Fruit fly (Drosophila melanogaster) whole organism, embryonic: ENCODE results near the gene Grl36a.

Experiments
- Ada2b ChIP-seq: fragments of 200-800 bp; sonication (Bioruptor generic); IDR thresholded peaks from 2 replicates; pipeline ENCODE4 v1.3.6; 2022; ENCODE audit warnings: missing biosample characterization, missing genetic modification characterization
- Atf6 ChIP-seq: fragments of 200-800 bp; sonication (Bioruptor generic); IDR thresholded peaks from 2 replicates; pipeline ENCODE4 v1.3.6; 2022; ENCODE audit warnings: missing biosample characterization, missing genetic modification characterization
- Bdp1 ChIP-seq: fragments of 200-800 bp; sonication (Bioruptor generic); optimal IDR thresholded peaks from 3 replicates; lab custom pipeline; 2016; ENCODE audit warnings: missing biosample characterization, missing genetic modification characterization
- CG1024 ChIP-seq: fragments of 200-800 bp; sonication (Bioruptor generic); IDR thresholded peaks from 2 replicates; pipeline ENCODE4 v1.3.6; 2022; ENCODE audit warnings: missing biosample characterization, missing genetic modification characterization
- CG11723 ChIP-seq: fragments of 200-800 bp; sonication (Bioruptor generic); optimal IDR thresholded peaks from 2 replicates; lab custom pipeline; 2017; ENCODE audit warnings: missing biosample characterization, mild to moderate bottlenecking, missing genetic modification characterization
- CG12219 ChIP-seq: fragments of 200-800 bp; sonication (Bioruptor generic); optimal IDR thresholded peaks from 3 replicates; lab custom pipeline; 2018; ENCODE audit warnings: missing biosample characterization, mild to moderate bottlenecking, missing genetic modification characterization
- CG13775 ChIP-seq: fragments of 200-800 bp; sonication (Bioruptor generic); optimal IDR thresholded peaks from 3 replicates; lab custom pipeline; 2017; ENCODE audit warnings: missing biosample characterization, mild to moderate bottlenecking, missing genetic modification characterization
- CG14441 ChIP-seq: fragments of 200-800 bp; sonication (Bioruptor generic); IDR thresholded peaks from 2 replicates; pipeline ENCODE4 v1.3.6; 2022; ENCODE audit warnings: missing biosample characterization, missing genetic modification characterization
- CG16779 ChIP-seq: fragments of 200-800 bp; sonication (Bioruptor generic); IDR thresholded peaks from 2 replicates; pipeline ENCODE4 v1.3.6; 2022; ENCODE audit warnings: missing biosample characterization, missing genetic modification characterization
- CG17802 ChIP-seq: fragments of 200-800 bp; sonication (Bioruptor generic); optimal IDR thresholded peaks from 2 replicates; lab custom pipeline; 2018; ENCODE audit warnings: missing biosample characterization, mild to moderate bottlenecking, missing genetic modification characterization, moderate library complexity
- CG18476 ChIP-seq: fragments of 200-800 bp; sonication (Bioruptor generic); optimal IDR thresholded peaks from 2 replicates; lab custom pipeline; 2016; ENCODE audit warnings: missing biosample characterization, mild to moderate bottlenecking, missing genetic modification characterization
- CG18599 ChIP-seq: fragments of 200-800 bp; sonication (Bioruptor generic); optimal IDR thresholded peaks from 3 replicates; lab custom pipeline; 2017; ENCODE audit warnings: missing biosample characterization, missing genetic modification characterization, mild to moderate bottlenecking, moderate library complexity, missing genetic modification reagents
- CG2202 ChIP-seq: fragments of 200-800 bp; sonication (Bioruptor generic); optimal IDR thresholded peaks from 2 replicates; lab custom pipeline; 2018; ENCODE audit warnings: missing biosample characterization, mild to moderate bottlenecking, missing genetic modification characterization
- CG2875 ChIP-seq: fragments of 200-800 bp; sonication (Bioruptor generic); optimal IDR thresholded peaks from 2 replicates; lab custom pipeline; 2017; ENCODE audit warnings: missing biosample characterization, mild to moderate bottlenecking, missing genetic modification characterization, missing genetic modification reagents
- CG30431 ChIP-seq: fragments of 200-800 bp; sonication (Bioruptor generic); optimal IDR thresholded peaks from 2 replicates; lab custom pipeline; 2017; ENCODE audit warnings: missing biosample characterization, missing genetic modification characterization
- CG43689 ChIP-seq: fragments of 200-800 bp; sonication (Bioruptor generic); IDR thresholded peaks from 2 replicates; pipeline ENCODE4 v1.3.6; 2022; ENCODE audit warnings: missing biosample characterization, missing genetic modification characterization
- CG6791 ChIP-seq: fragments of 200-800 bp; sonication (Bioruptor generic); IDR thresholded peaks from 3 replicates; pipeline ENCODE4 v1.3.6; 2022; ENCODE audit warnings: missing biosample characterization, missing genetic modification characterization; ENCODE audit not compliant: partially characterized antibody
- CG9727 ChIP-seq: fragments of 200-800 bp; sonication (Bioruptor generic); optimal IDR thresholded peaks from 3 replicates; lab custom pipeline; 2017; ENCODE audit warnings: missing biosample characterization, mild to moderate bottlenecking, missing genetic modification characterization
- CG9817 ChIP-seq: fragments of 200-800 bp; sonication (Bioruptor generic); optimal IDR thresholded peaks from 2 replicates; lab custom pipeline; 2018; ENCODE audit warnings: missing biosample characterization, mild to moderate bottlenecking, missing genetic modification characterization, moderate library complexity
- Dad ChIP-seq: fragments of 200-800 bp; sonication (Bioruptor generic); optimal IDR thresholded peaks from 3 replicates; lab custom pipeline; 2016; ENCODE audit warnings: missing biosample characterization, missing genetic modification characterization
- Deaf1 ChIP-seq: fragments of 200-800 bp; optimal IDR thresholded peaks from 3 replicates; lab custom pipeline; 2019; ENCODE audit warnings: missing biosample characterization, mild to moderate bottlenecking, missing genetic modification characterization, moderate library complexity
- Dip3 ChIP-seq: fragments of 200-800 bp; sonication (Bioruptor generic); optimal IDR thresholded peaks from 3 replicates; lab custom pipeline; 2016; ENCODE audit warnings: missing biosample characterization, missing genetic modification characterization
- Doc2 ChIP-seq: fragments of 200-800 bp; sonication (Bioruptor generic); IDR thresholded peaks from 2 replicates; pipeline ENCODE4 v1.3.6; 2022; ENCODE audit warnings: missing biosample characterization, missing genetic modification characterization
- Dref ChIP-seq: fragments of 200-800 bp; sonication (Bioruptor generic); IDR thresholded peaks from 2 replicates; pipeline ENCODE4 v1.3.6; 2022; ENCODE audit warnings: missing biosample characterization, missing genetic modification characterization
- HHEX ChIP-seq: fragments of 200-800 bp; sonication (Bioruptor generic); optimal IDR thresholded peaks from 3 replicates; lab custom pipeline; 2017; ENCODE audit warnings: missing biosample characterization, mild to moderate bottlenecking, missing genetic modification characterization, missing genetic modification reagents
- Hr78 ChIP-seq, 2 experiments: fragments of 200-800 bp in 1 of 2; fragments of >200 bp in 1 of 2; sonication (Bioruptor generic) in 1 of 2; optimal IDR thresholded peaks; 2 replicates each; lab custom pipeline; 2017 to 2019; ENCODE audit warnings: missing biosample characterization in 2 of 2, missing genetic modification characterization in 2 of 2, mild to moderate bottlenecking in 1 of 2, moderate library complexity in 1 of 2
- Jarid2 ChIP-seq: fragments of 200-800 bp; sonication (Bioruptor generic); optimal IDR thresholded peaks from 3 replicates; lab custom pipeline; 2017; ENCODE audit warnings: mild to moderate bottlenecking, missing biosample characterization, missing genetic modification reagents, missing genetic modification characterization
- MESR4 ChIP-seq: fragments of 200-800 bp; sonication (Bioruptor generic); optimal IDR thresholded peaks from 2 replicates; lab custom pipeline; 2018; ENCODE audit warnings: missing biosample characterization, mild to moderate bottlenecking, missing genetic modification characterization, moderate library complexity
- Sry-β ChIP-seq: fragments of 200-800 bp; sonication (Bioruptor generic); optimal IDR thresholded peaks from 2 replicates; lab custom pipeline; 2018; ENCODE audit warnings: missing biosample characterization, mild to moderate bottlenecking, missing genetic modification characterization, moderate library complexity
- Taf1 ChIP-seq: fragments of 200-800 bp; sonication (Bioruptor generic); IDR thresholded peaks from 2 replicates; pipeline ENCODE4 v1.3.6; 2022; ENCODE audit warnings: missing biosample characterization, missing genetic modification characterization
- Vsx1 ChIP-seq: fragments of 200-800 bp; sonication (Bioruptor generic); optimal IDR thresholded peaks from 2 replicates; lab custom pipeline; 2017; ENCODE audit warnings: missing biosample characterization, mild to moderate bottlenecking, missing genetic modification characterization, missing genetic modification reagents
- al ChIP-seq: fragments of 200-800 bp; sonication (Bioruptor generic); IDR thresholded peaks from 2 replicates; pipeline ENCODE4 v1.3.6; 2022; ENCODE audit warnings: missing biosample characterization, missing genetic modification characterization
- ase ChIP-seq: fragments of 200-800 bp; sonication (Bioruptor generic); IDR thresholded peaks from 3 replicates; pipeline ENCODE4 v1.3.6; 2022; ENCODE audit warnings: missing biosample characterization, missing genetic modification characterization
- ash1 ChIP-seq: fragments of 200-800 bp; sonication (Bioruptor generic); optimal IDR thresholded peaks from 2 replicates; lab custom pipeline; 2018; ENCODE audit warnings: missing biosample characterization, mild to moderate bottlenecking, missing genetic modification characterization
- az2 ChIP-seq: fragments of 200-800 bp; sonication (Bioruptor generic); optimal IDR thresholded peaks from 3 replicates; lab custom pipeline; 2016; ENCODE audit warnings: missing biosample characterization, missing genetic modification characterization
- cwo ChIP-seq: fragments of 200-800 bp; sonication (Bioruptor generic); optimal IDR thresholded peaks from 3 replicates; lab custom pipeline; 2017; ENCODE audit warnings: missing biosample characterization, missing genetic modification characterization, mild to moderate bottlenecking, moderate library complexity, missing genetic modification reagents
- dmrt11E ChIP-seq: fragments of 200-800 bp; sonication (Bioruptor generic); optimal IDR thresholded peaks from 3 replicates; lab custom pipeline; 2018; ENCODE audit warnings: missing biosample characterization, mild to moderate bottlenecking, missing genetic modification characterization, moderate library complexity
- exex ChIP-seq: fragments of 200-800 bp; sonication (Bioruptor generic); optimal IDR thresholded peaks from 4 replicates; lab custom pipeline; 2018; ENCODE audit warnings: missing biosample characterization, mild to moderate bottlenecking, missing genetic modification characterization, moderate library complexity
- fd102C ChIP-seq: fragments of 200-800 bp; sonication (Bioruptor generic); optimal IDR thresholded peaks from 2 replicates; lab custom pipeline; 2018; ENCODE audit warnings: missing biosample characterization, mild to moderate bottlenecking, missing genetic modification characterization, moderate library complexity
- hth ChIP-seq: fragments of >200 bp; optimal IDR thresholded peaks from 2 replicates; lab custom pipeline; 2017; ENCODE audit warnings: inconsistent platforms
- lbe ChIP-seq: fragments of 200-800 bp; sonication (Bioruptor generic); optimal IDR thresholded peaks from 2 replicates; lab custom pipeline; 2016; ENCODE audit warnings: missing biosample characterization, mild to moderate bottlenecking, missing genetic modification characterization
- lilli ChIP-seq: fragments of 200-800 bp; sonication (Bioruptor generic); optimal IDR thresholded peaks from 3 replicates; lab custom pipeline; 2016; ENCODE audit warnings: missing biosample characterization, missing genetic modification characterization
- lov ChIP-seq, 2 experiments: fragments of 200-800 bp in 1 of 2; fragments of >200 bp in 1 of 2; sonication (Bioruptor generic) in 1 of 2; IDR thresholded peaks in 1 of 2; optimal IDR thresholded peaks in 1 of 2; 2 replicates in 1 of 2; 3 replicates in 1 of 2; pipeline versions ENCODE4 v1.3.6 to Lab custom; 2017 to 2022; ENCODE audit warnings: missing biosample characterization in 1 of 2, missing genetic modification characterization in 1 of 2
- nom ChIP-seq: fragments of 200-800 bp; sonication (Bioruptor generic); optimal IDR thresholded peaks from 2 replicates; lab custom pipeline; 2017; ENCODE audit warnings: missing biosample characterization, missing genetic modification characterization, mild to moderate bottlenecking, moderate library complexity, missing genetic modification reagents
- odd ChIP-seq: fragments of 200-800 bp; sonication (Bioruptor generic); optimal IDR thresholded peaks from 2 replicates; lab custom pipeline; 2017; ENCODE audit warnings: missing biosample characterization, mild to moderate bottlenecking, missing genetic modification characterization
- row ChIP-seq: fragments of 200-800 bp; sonication (Bioruptor generic); IDR thresholded peaks from 3 replicates; pipeline ENCODE4 v1.3.6; 2022; ENCODE audit warnings: missing biosample characterization, missing genetic modification characterization
- scrt ChIP-seq: fragments of 200-800 bp; sonication (Bioruptor generic); optimal IDR thresholded peaks from 2 replicates; lab custom pipeline; 2018; ENCODE audit warnings: missing biosample characterization, mild to moderate bottlenecking, missing genetic modification characterization, moderate library complexity
- stc ChIP-seq: fragments of 200-800 bp; sonication (Bioruptor generic); IDR thresholded peaks from 2 replicates; pipeline ENCODE4 v1.3.6; 2022; ENCODE audit warnings: missing biosample characterization, missing genetic modification characterization
- tgo ChIP-seq: fragments of 200-800 bp; sonication (Bioruptor generic); IDR thresholded peaks from 3 replicates; pipeline ENCODE4 v1.3.6; 2022; ENCODE audit warnings: missing biosample characterization, missing genetic modification characterization
- twi ChIP-seq: fragments of 200-800 bp; optimal IDR thresholded peaks from 2 replicates; lab custom pipeline; 2019; ENCODE audit warnings: missing biosample characterization, mild to moderate bottlenecking, missing genetic modification characterization, moderate library complexity
- unpg ChIP-seq: fragments of 200-800 bp; sonication (Bioruptor generic); optimal IDR thresholded peaks from 3 replicates; lab custom pipeline; 2018; ENCODE audit warnings: missing biosample characterization, mild to moderate bottlenecking, missing genetic modification characterization, moderate library complexity

Gene Grl36a

dm6 chr2L:17207072-17207471, 25.3 kb downstream of the Grl36a start (continued):
- TF ChIP-seq lbe: no peak
- no peak for TF ChIP-seq twi (tag; lab: Kevin White, UChicago)
- TF ChIP-seq CG2202 (tag; lab: Kevin White, UChicago): no peak
- TF ChIP-seq CG2875 (GFP tag; lab: Kevin White, UChicago): no peak
- no peak for TF ChIP-seq lov (optimal IDR thresholded peaks at IDR 0.05; lab: Kevin White, UChicago)
- no peak for TF ChIP-seq lov (GFP tag; IDR thresholded peaks at IDR 0.05; lab: Robert Waterston, UW)
- no peak for TF ChIP-seq Taf1 (GFP tag; lab: Robert Waterston, UW)
- no peak for TF ChIP-seq Dad (GFP tag; lab: Kevin White, UChicago)
- TF ChIP-seq exex (tag; lab: Kevin White, UChicago): no peak
- no peak for TF ChIP-seq CG1024 (GFP tag; lab: Robert Waterston, UW)
- TF ChIP-seq al (GFP tag; lab: Robert Waterston, UW): no peak
- TF ChIP-seq CG16779 (GFP tag; lab: Robert Waterston, UW): no peak
- TF ChIP-seq Jarid2 (GFP tag; lab: Kevin White, UChicago): no peak
- TF ChIP-seq tgo: no peak
- TF ChIP-seq CG6791 (GFP tag; lab: Robert Waterston, UW): no peak
- TF ChIP-seq lilli (GFP tag; lab: Kevin White, UChicago): no peak
- no peak for TF ChIP-seq ase (GFP tag; lab: Robert Waterston, UW)
- TF ChIP-seq Doc2 (GFP tag; lab: Robert Waterston, UW): no peak
- TF ChIP-seq Atf6: no peak
- TF ChIP-seq CG12219 (GFP tag; lab: Kevin White, UChicago): no peak
- TF ChIP-seq unpg (GFP tag; lab: Kevin White, UChicago): peak; percentile 10
- TF ChIP-seq Dref (GFP tag; lab: Robert Waterston, UW): no peak
- TF ChIP-seq Dip3: no peak
- TF ChIP-seq dmrt11E: no peak
- TF ChIP-seq fd102C: no peak
- no peak for TF ChIP-seq CG18476
- no peak for TF ChIP-seq CG17802 (tag; lab: Kevin White, UChicago)
- peak; percentile 70 for TF ChIP-seq CG18599
- TF ChIP-seq Sry-β (GFP tag; lab: Kevin White, UChicago): no peak
- no peak for TF ChIP-seq Vsx1 (GFP tag; lab: Kevin White, UChicago)
- TF ChIP-seq odd (GFP tag; lab: Kevin White, UChicago): no peak
- TF ChIP-seq az2 (GFP tag; lab: Kevin White, UChicago): no peak
- TF ChIP-seq HHEX: peak; percentile 4
- no peak for TF ChIP-seq Bdp1 (GFP tag; lab: Kevin White, UChicago)
- TF ChIP-seq cwo (GFP tag; lab: Kevin White, UChicago): peak; percentile 12
- no peak for TF ChIP-seq CG11723 (GFP tag; lab: Kevin White, UChicago)
- TF ChIP-seq CG9727 (GFP tag; lab: Kevin White, UChicago): peak; percentile 23
- no peak for TF ChIP-seq CG13775
- no peak for TF ChIP-seq Ada2b (GFP tag; lab: Robert Waterston, UW)
- no peak for TF ChIP-seq stc (GFP tag; lab: Robert Waterston, UW)
- no peak for TF ChIP-seq CG14441 (GFP tag; lab: Robert Waterston, UW)
- TF ChIP-seq hth (lab: Kevin White, UChicago): no peak
- no peak for TF ChIP-seq CG43689 (GFP tag; lab: Robert Waterston, UW)
- TF ChIP-seq row (GFP tag; lab: Robert Waterston, UW): peak; percentile 35
- no peak for TF ChIP-seq ash1 (GFP tag; lab: Kevin White, UChicago)
- no peak for TF ChIP-seq nom (GFP tag; lab: Kevin White, UChicago)
- TF ChIP-seq CG30431: no peak
- peak; percentile 41 for TF ChIP-seq Deaf1 (tag; lab: Kevin White, UChicago)
- no peak for TF ChIP-seq CG9817 (tag; lab: Kevin White, UChicago)
- no peak for TF ChIP-seq MESR4 (GFP tag; lab: Kevin White, UChicago)
- TF ChIP-seq scrt (GFP tag; lab: Kevin White, UChicago): no peak
- TF ChIP-seq Hr78 (GFP tag; optimal IDR thresholded peaks at IDR 0.05; lab: Kevin White, UChicago): no peak
